Fruit fly (Drosophila melanogaster): ENCODE data around the gene RpL13A.

The RpL13A gene

dm6 chr3R:5672658-5673217 lies 48.5 kb downstream of the RpL13A start (continued):
- no peak for TF ChIP-seq Deaf1 (tag; optimal IDR thresholded peaks at IDR 0.05)
- peak; percentile 79 for TF ChIP-seq Ets65A (GFP tag)
- TF ChIP-seq CG17361 (GFP tag; IDR thresholded peaks at IDR 0.05) = peak; percentile 63; the same call in 2 of the 3 replicates
- TF ChIP-seq Aef1 (GFP tag; IDR thresholded peaks at IDR 0.05) = peak; percentile 39; the same call in 1 of the 3 replicates
- peak; percentile 67 for TF ChIP-seq CG18262 (tag; optimal IDR thresholded peaks at IDR 0.05)
- TF ChIP-seq CG32532 (GFP tag; IDR thresholded peaks at IDR 0.05) = peak; percentile 35; the same call in 1 of the 2 replicates
- TF ChIP-seq CG13296 (GFP tag; optimal IDR thresholded peaks at IDR 0.05) = peak; percentile 93
- TF ChIP-seq onecut (GFP tag; IDR thresholded peaks at IDR 0.05) = peak; percentile 81
- TF ChIP-seq Dll (GFP tag; IDR thresholded peaks at IDR 0.05; ENCODE audit: partially characterized antibody) = no peak
- TF ChIP-seq CG1832 (GFP tag; optimal IDR thresholded peaks at IDR 0.05) = no peak
- peak; percentile 58 for TF ChIP-seq CG12942 (GFP tag; optimal IDR thresholded peaks at IDR 0.05)
- peak; percentile 44 for TF ChIP-seq CG10267 (tag; optimal IDR thresholded peaks at IDR 0.05)
- no peak for TF ChIP-seq CG11560 (tag; IDR thresholded peaks at IDR 0.05)
- peak; percentile 65 for TF ChIP-seq D19A (tag; optimal IDR thresholded peaks at IDR 0.05)
- peak; percentile 67 for TF ChIP-seq fd102C (GFP tag; optimal IDR thresholded peaks at IDR 0.05)
- TF ChIP-seq bigmax (GFP tag; optimal IDR thresholded peaks at IDR 0.05) = peak; percentile 70
- peak; percentile 63 for TF ChIP-seq CG18011 (GFP tag; optimal IDR thresholded peaks at IDR 0.05)
- TF ChIP-seq CG9932 (GFP tag; IDR thresholded peaks at IDR 0.05) = 0 out of 2 replicates have a peak, but pooled peaks have one; percentile 12
- TF ChIP-seq Dad (GFP tag; optimal IDR thresholded peaks at IDR 0.05) = peak; percentile 54
- no peak for TF ChIP-seq sc (optimal IDR thresholded peaks at IDR 0.05)
- TF ChIP-seq sc (GFP tag; optimal IDR thresholded peaks at IDR 0.05) = peak; percentile 77
- no peak for TF ChIP-seq dan (GFP tag; IDR thresholded peaks at IDR 0.05)
- peak; percentile 34 for TF ChIP-seq tin (GFP tag; optimal IDR thresholded peaks at IDR 0.05)
- peak; percentile 0 for TF ChIP-seq luna (GFP tag; optimal IDR thresholded peaks at IDR 0.05)
- TF ChIP-seq vfl (GFP tag; optimal IDR thresholded peaks at IDR 0.05) = no peak
- TF ChIP-seq Dip2 (GFP tag; IDR thresholded peaks at IDR 0.05) = no peak
- TF ChIP-seq stc (GFP tag; IDR thresholded peaks at IDR 0.05) = peak; percentile 65; the same call in 1 of the 2 replicates
- TF ChIP-seq gfzf (GFP tag; optimal IDR thresholded peaks at IDR 0.05) = no peak
- peak; percentile 20 for TF ChIP-seq ind (GFP tag; optimal IDR thresholded peaks at IDR 0.05)
- no peak for TF ChIP-seq CG6272 (GFP tag; IDR thresholded peaks at IDR 0.05)
- TF ChIP-seq CG10462 (GFP tag; optimal IDR thresholded peaks at IDR 0.05) = no peak
- TF ChIP-seq lilli (GFP tag; optimal IDR thresholded peaks at IDR 0.05) = peak; percentile 42
- peak; percentile 48; the same call in 1 of the 2 replicates for TF ChIP-seq CG32767 (GFP tag; IDR thresholded peaks at IDR 0.05)
- no peak for TF ChIP-seq Nf-YC (tag; optimal IDR thresholded peaks at IDR 0.05)
- peak; percentile 68 for TF ChIP-seq NfI (GFP tag; optimal IDR thresholded peaks at IDR 0.05)
- peak; percentile 45 for TF ChIP-seq CG9876 (GFP tag; optimal IDR thresholded peaks at IDR 0.05)
- TF ChIP-seq Dbx (GFP tag; IDR thresholded peaks at IDR 0.05) = peak; percentile 52; the same call in 1 of the 3 replicates
- 0 out of 2 replicates have a peak, but pooled peaks have one; percentile 10 for TF ChIP-seq E2f1 (GFP tag; IDR thresholded peaks at IDR 0.05)
- TF ChIP-seq CG4404 (GFP tag; IDR thresholded peaks at IDR 0.05) = no peak
- TF ChIP-seq CG17385 (GFP tag; optimal IDR thresholded peaks at IDR 0.05) = peak; percentile 80
- TF ChIP-seq C15 (GFP tag; IDR thresholded peaks at IDR 0.05) = no peak
- TF ChIP-seq CG15269 (tag; optimal IDR thresholded peaks at IDR 0.05) = no peak
- TF ChIP-seq wek (GFP tag; optimal IDR thresholded peaks at IDR 0.05) = peak; percentile 96
- no peak for TF ChIP-seq pita (GFP tag; optimal IDR thresholded peaks at IDR 0.05)
- peak; percentile 41 for TF ChIP-seq Antp (GFP tag; optimal IDR thresholded peaks at IDR 0.05)
- TF ChIP-seq Hsf (GFP tag; optimal IDR thresholded peaks at IDR 0.05) = peak; percentile 47
- TF ChIP-seq row (GFP tag; IDR thresholded peaks at IDR 0.05) = no peak
- TF ChIP-seq tgo (GFP tag; IDR thresholded peaks at IDR 0.05) = no peak
- TF ChIP-seq CG2889 (GFP tag; IDR thresholded peaks at IDR 0.05) = no peak
- TF ChIP-seq CG31388 (GFP tag; optimal IDR thresholded peaks at IDR 0.05) = no peak
- no peak for TF ChIP-seq CG6175 (GFP tag; IDR thresholded peaks at IDR 0.05)
- peak; percentile 37 for TF ChIP-seq ERR (GFP tag; optimal IDR thresholded peaks at IDR 0.05)

Data from whole organism, embryonic.